Worm (Caenorhabditis elegans) whole organism, mixed stage, embryonic: Measurements from ENCODE around the gene fbxa-209.

Source experiments
- blmp-1 ChIP-seq: fragments of 150-350 bp; optimal IDR thresholded peaks from 2 replicates; lab custom pipeline; 2014; ENCODE audit warnings: missing biosample characterization, missing genetic modification characterization
- lin-13 ChIP-seq: fragments of 150-350 bp; optimal IDR thresholded peaks from 2 replicates; lab custom pipeline; 2014; ENCODE audit warnings: missing biosample characterization, missing genetic modification characterization
- lin-32 ChIP-seq: fragments of 200-800 bp; sonication (Bioruptor generic); optimal IDR thresholded peaks from 2 replicates; lab custom pipeline; 2018; ENCODE audit warnings: mild to moderate bottlenecking, missing genetic modification characterization, missing compliant biosample characterization
- nhr-76 ChIP-seq: sonication (generic microtip); optimal IDR thresholded peaks from 2 replicates; lab custom pipeline; 2017; ENCODE audit warnings: missing biosample characterization, missing genetic modification characterization
- unc-62 ChIP-seq: fragments of 150-350 bp; optimal IDR thresholded peaks from 2 replicates; lab custom pipeline; 2014; ENCODE audit warnings: missing biosample characterization, missing genetic modification reagents, missing genetic modification characterization
- ztf-11 ChIP-seq: fragments of 150-350 bp; optimal IDR thresholded peaks from 2 replicates; lab custom pipeline; 2014; ENCODE audit warnings: missing biosample characterization, missing genetic modification characterization

- TF ChIP-seq ztf-11 (tag; lab: Kevin White, UChicago), result no peak
- TF ChIP-seq unc-62 (GFP tag; lab: Kevin White, UChicago), result no peak
- no peak for TF ChIP-seq lin-32
- TF ChIP-seq lin-13 (tag; lab: Kevin White, UChicago), result no peak
- TF ChIP-seq blmp-1 (tag; lab: Kevin White, UChicago), result no peak
- no peak for TF ChIP-seq nhr-76 (tag; lab: Kevin White, UChicago)
Observed at ce11 chrV:15395347-15395746, 31.5 kb downstream of the fbxa-209 start, which contains the start of gene cyb-3.
